Fruit fly (Drosophila melanogaster): ENCODE data around the gene BoYb.

Gene BoYb

DNA sequence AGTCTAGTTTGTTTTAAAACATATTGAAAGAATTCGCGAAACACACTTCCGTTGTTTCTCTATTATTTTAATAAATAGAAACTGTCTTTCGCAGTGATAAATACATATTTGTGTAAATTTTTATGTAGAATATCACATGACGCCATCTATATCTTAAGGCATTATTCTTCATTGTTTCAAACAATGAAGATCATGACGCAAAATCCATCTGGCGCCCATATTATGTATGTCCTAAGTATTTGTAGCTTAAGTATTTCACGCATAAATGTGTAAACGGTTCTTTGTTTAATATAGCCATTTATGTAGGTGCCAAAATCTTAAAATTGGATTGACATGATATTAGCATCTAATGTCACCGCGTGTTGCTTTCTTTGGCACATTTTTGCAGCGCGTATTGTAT, 38.5 kb downstream of the BoYb start:
- TF ChIP-seq CG8290 (GFP tag; optimal IDR thresholded peaks at IDR 0.05), result peak; percentile 35
- no peak for TF ChIP-seq CG8290 (tag; optimal IDR thresholded peaks at IDR 0.05)
- TF ChIP-seq CG8281 (tag; optimal IDR thresholded peaks at IDR 0.05), result peak; percentile 15
- no peak for TF ChIP-seq CG17186 (GFP tag; optimal IDR thresholded peaks at IDR 0.05)
- TF ChIP-seq zen (tag; optimal IDR thresholded peaks at IDR 0.05), result peak; percentile 37
- no peak for TF ChIP-seq bab2 (GFP tag; optimal IDR thresholded peaks at IDR 0.05)
- peak; percentile 93 for TF ChIP-seq Dip2 (GFP tag; IDR thresholded peaks at IDR 0.05)
- TF ChIP-seq Dbx (GFP tag; IDR thresholded peaks at IDR 0.05), result no peak
- TF ChIP-seq D19A (tag; optimal IDR thresholded peaks at IDR 0.05), result peak; percentile 3
- TF ChIP-seq Lhr (GFP tag; optimal IDR thresholded peaks at IDR 0.05), result peak; percentile 20
- TF ChIP-seq CG16863 (GFP tag; optimal IDR thresholded peaks at IDR 0.05), result no peak
- peak; percentile 94 for TF ChIP-seq CTCF (GFP tag; optimal IDR thresholded peaks at IDR 0.05)
- no peak for TF ChIP-seq btn (GFP tag; optimal IDR thresholded peaks at IDR 0.05)
- peak; percentile 73 for TF ChIP-seq stwl (tag; optimal IDR thresholded peaks at IDR 0.05)
- peak; percentile 55; the same call in 1 of the 3 replicates for TF ChIP-seq CG6791 (GFP tag; IDR thresholded peaks at IDR 0.05; ENCODE audit: partially characterized antibody)
- TF ChIP-seq pita (GFP tag; optimal IDR thresholded peaks at IDR 0.05), result peak; percentile 39
- no peak for TF ChIP-seq NFAT (GFP tag; IDR thresholded peaks at IDR 0.05)
- no peak for TF ChIP-seq Dref (GFP tag; IDR thresholded peaks at IDR 0.05)
- TF ChIP-seq repo (GFP tag; optimal IDR thresholded peaks at IDR 0.05), result no peak
- peak; percentile 40 for TF ChIP-seq CG15696 (tag; optimal IDR thresholded peaks at IDR 0.05)
- TF ChIP-seq Mes4 (GFP tag; optimal IDR thresholded peaks at IDR 0.05), result no peak
- TF ChIP-seq CG12659 (GFP tag; optimal IDR thresholded peaks at IDR 0.05), result no peak
- TF ChIP-seq Bteb2 (GFP tag; optimal IDR thresholded peaks at IDR 0.05), result no peak
- TF ChIP-seq CG14965 (GFP tag; optimal IDR thresholded peaks at IDR 0.05; ENCODE audit: borderline replicate concordance), result no peak
- TF ChIP-seq CG2199 (GFP tag; IDR thresholded peaks at IDR 0.05), result peak; percentile 98
- no peak for TF ChIP-seq Atf-2 (GFP tag; optimal IDR thresholded peaks at IDR 0.05)
- no peak for TF ChIP-seq her (GFP tag; optimal IDR thresholded peaks at IDR 0.05)
- TF ChIP-seq amos (GFP tag; IDR thresholded peaks at IDR 0.05; ENCODE audit: partially characterized antibody), result peak; percentile 46; the same call in 1 of the 2 replicates
- TF ChIP-seq kah (GFP tag; optimal IDR thresholded peaks at IDR 0.05), result no peak
- TF ChIP-seq crp (GFP tag; optimal IDR thresholded peaks at IDR 0.05), result no peak
- TF ChIP-seq CG17802 (tag; optimal IDR thresholded peaks at IDR 0.05), result peak; percentile 55
- TF ChIP-seq CG10979 (tag; optimal IDR thresholded peaks at IDR 0.05), result peak; percentile 52
- TF ChIP-seq jumu (GFP tag; optimal IDR thresholded peaks at IDR 0.05), result no peak
- TF ChIP-seq CG7786 (GFP tag; optimal IDR thresholded peaks at IDR 0.05), result no peak
- TF ChIP-seq az2 (GFP tag; optimal IDR thresholded peaks at IDR 0.05), result no peak
- no peak for TF ChIP-seq CG9437 (GFP tag; optimal IDR thresholded peaks at IDR 0.05)
- TF ChIP-seq ara (GFP tag; IDR thresholded peaks at IDR 0.05), result no peak
- TF ChIP-seq ase (GFP tag; IDR thresholded peaks at IDR 0.05), result 0 out of 3 replicates have a peak, but pooled peaks have one; percentile 17

DNA sequence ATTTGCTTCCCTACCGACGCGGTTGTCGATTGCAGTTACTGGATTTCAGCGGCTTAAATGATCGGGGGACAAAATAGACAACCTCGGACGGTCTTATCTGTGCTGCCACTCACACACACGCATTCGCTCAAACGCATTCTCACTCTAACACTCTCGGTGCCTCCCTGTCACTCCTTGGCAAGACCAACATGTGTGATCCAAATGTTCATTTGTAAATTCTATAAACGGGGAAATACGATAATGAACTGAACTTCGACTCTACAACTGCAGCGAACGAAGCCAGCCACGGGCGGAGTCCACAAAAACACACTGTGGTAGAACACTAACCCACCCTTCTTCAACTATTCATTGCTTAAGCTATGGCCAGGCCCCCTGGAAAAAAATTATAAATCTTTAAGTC, 41.8 kb downstream of the BoYb start:
- peak; percentile 100 for TF ChIP-seq twi (tag; optimal IDR thresholded peaks at IDR 0.05)
- TF ChIP-seq D19A (tag; optimal IDR thresholded peaks at IDR 0.05), result peak; percentile 78
- TF ChIP-seq CG2199 (GFP tag; IDR thresholded peaks at IDR 0.05), result peak; percentile 96
- no peak for TF ChIP-seq ken (GFP tag; IDR thresholded peaks at IDR 0.05)
- TF ChIP-seq pros (GFP tag; optimal IDR thresholded peaks at IDR 0.05), result peak; percentile 59
- TF ChIP-seq z (GFP tag; IDR thresholded peaks at IDR 0.05), result 0 out of 3 replicates have a peak, but pooled peaks have one; percentile 50
- no peak for TF ChIP-seq Deaf1 (tag; optimal IDR thresholded peaks at IDR 0.05)
- peak; percentile 57 for TF ChIP-seq CG5180 (GFP tag; optimal IDR thresholded peaks at IDR 0.05)
- no peak for TF ChIP-seq CG8359 (GFP tag; optimal IDR thresholded peaks at IDR 0.05; ENCODE audit: borderline replicate concordance)
- no peak for TF ChIP-seq gfzf (GFP tag; optimal IDR thresholded peaks at IDR 0.05)
- peak; percentile 59 for TF ChIP-seq cg (GFP tag; optimal IDR thresholded peaks at IDR 0.05)
- peak; percentile 21 for TF ChIP-seq Kr (GFP tag; optimal IDR thresholded peaks at IDR 0.05)
- TF ChIP-seq sisA (GFP tag; IDR thresholded peaks at IDR 0.05), result no peak
- no peak for TF ChIP-seq insv (GFP tag; optimal IDR thresholded peaks at IDR 0.05)
- no peak for TF ChIP-seq peb (GFP tag; IDR thresholded peaks at IDR 0.05)

Data from whole organism, embryonic.